Fruit fly (Drosophila melanogaster) whole organism, pupa: ENCODE data around the gene BBS8.

Experiments
- CG10348 ChIP-seq: fragments of 200-800 bp; sonication (Bioruptor generic); IDR thresholded peaks from 2 replicates; pipeline ENCODE4 v1.3.6; 2022; ENCODE audit warnings: missing biosample characterization, missing genetic modification characterization
- CG13204 ChIP-seq: fragments of 200-800 bp; sonication (Bioruptor generic); optimal IDR thresholded peaks from 2 replicates; lab custom pipeline; 2018; ENCODE audit warnings: missing biosample characterization, mild to moderate bottlenecking, missing genetic modification characterization, moderate library complexity
- CG14655 ChIP-seq: fragments of 200-800 bp; sonication (Bioruptor generic); optimal IDR thresholded peaks from 3 replicates; lab custom pipeline; 2017; ENCODE audit warnings: mild to moderate bottlenecking, missing biosample characterization, missing genetic modification reagents, missing genetic modification characterization
- CG32121 ChIP-seq: fragments of 200-800 bp; sonication (Bioruptor generic); IDR thresholded peaks from 2 replicates; pipeline ENCODE4 v1.3.6; 2022; ENCODE audit warnings: missing biosample characterization, missing genetic modification characterization
- CG8159 ChIP-seq: fragments of 200-800 bp; sonication (Bioruptor generic); optimal IDR thresholded peaks from 3 replicates; lab custom pipeline; 2018; ENCODE audit warnings: missing biosample characterization, mild to moderate bottlenecking, missing genetic modification characterization, moderate library complexity
- CG9948 ChIP-seq: fragments of 200-800 bp; sonication (Bioruptor generic); optimal IDR thresholded peaks from 2 replicates; lab custom pipeline; 2018; ENCODE audit warnings: missing biosample characterization, mild to moderate bottlenecking, missing genetic modification characterization, moderate library complexity
- D1 ChIP-seq: fragments of 200-800 bp; sonication (Bioruptor generic); optimal IDR thresholded peaks from 2 replicates; lab custom pipeline; 2018; ENCODE audit warnings: missing biosample characterization, mild to moderate bottlenecking, missing genetic modification characterization, moderate library complexity
- EcR ChIP-seq: fragments of 200-800 bp; sonication (Bioruptor generic); optimal IDR thresholded peaks from 3 replicates; lab custom pipeline; 2019; ENCODE audit warnings: missing biosample characterization, missing genetic modification characterization, mild to moderate bottlenecking, moderate library complexity, missing genetic modification reagents
- Pif1B ChIP-seq: fragments of 200-800 bp; sonication (Bioruptor generic); optimal IDR thresholded peaks from 3 replicates; lab custom pipeline; 2016; ENCODE audit warnings: missing biosample characterization, missing genetic modification characterization

DNA sequence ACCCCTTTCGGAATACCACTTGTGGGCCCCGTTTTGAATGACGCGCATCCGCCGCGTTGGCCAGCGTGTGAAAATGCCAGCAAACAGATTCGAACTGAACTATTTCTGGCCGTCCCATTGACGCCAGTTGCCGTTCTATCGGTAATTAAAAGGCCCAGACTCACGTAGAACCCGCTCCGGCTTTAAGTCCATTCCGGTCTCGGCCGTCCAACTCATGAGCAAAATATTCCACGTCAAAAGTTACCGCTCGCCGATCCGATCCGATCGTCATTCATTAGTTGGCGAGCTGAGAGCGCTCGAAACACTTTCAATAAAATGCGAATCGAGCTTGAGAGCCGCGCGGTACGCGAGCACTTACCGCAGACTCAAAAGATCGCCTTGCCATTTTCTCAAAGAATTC lies 11.8 kb downstream of the BBS8 start:
- TF ChIP-seq CG14655 (GFP tag; lab: Kevin White, UChicago) (no peak), CG32121 (no peak), Pif1B (GFP tag; lab: Kevin White, UChicago) (no peak), EcR (no peak), CG8159 (no peak), D1 (tag; lab: Kevin White, UChicago) (no peak), CG10348 (GFP tag; lab: Robert Waterston, UW) (no peak), CG13204 (no peak), CG9948 (tag; lab: Kevin White, UChicago) (no peak)
